Fruit fly (Drosophila melanogaster): Measurements from ENCODE around the gene CG5376.

- TF ChIP-seq rn (GFP tag; IDR thresholded peaks at IDR 0.05) (no peak), Ets98B (GFP tag; IDR thresholded peaks at IDR 0.05) (no peak), CG12605 (GFP tag; IDR thresholded peaks at IDR 0.05) (no peak), CG32121 (GFP tag; IDR thresholded peaks at IDR 0.05) (no peak), CG8301 (tag; optimal IDR thresholded peaks at IDR 0.05) (no peak), gl (tag; optimal IDR thresholded peaks at IDR 0.05) (no peak), CG10348 (GFP tag; IDR thresholded peaks at IDR 0.05) (no peak), CG15710 (tag; optimal IDR thresholded peaks at IDR 0.05) (no peak)
Observed at dm6 chr3R:22456007-22456406, 32.7 kb downstream of the CG5376 start.

Measured in whole organism, pupa.